Worm (Caenorhabditis elegans): Measurements from ENCODE around the gene ZC204.6.
A peak's percentile ranks its signal among the peaks of the same experiment; 100 is the strongest.
"Not testable (repeated sequence)": the region's sequence is repeated elsewhere in the genome, so short reads cannot be mapped to it uniquely, and the experiment has no call there.

The ZC204.6 gene

ce11 chrII:1670260-1670879, 25.7 kb upstream of the ZC204.6 start, which contains the start of gene nhx-6:
nhx-6 (plus strand) TSS chrII:1670829.
- TF ChIP-seq ama-1 (optimal IDR thresholded peaks at IDR 0.05) (no peak), tbx-11 (GFP tag; IDR thresholded peaks at IDR 0.05) (no peak), ceh-13 (GFP tag; optimal IDR thresholded peaks at IDR 0.05) (no peak), flt-1 (GFP tag; IDR thresholded peaks at IDR 0.05) (no peak), ceh-36 (tag; optimal IDR thresholded peaks at IDR 0.05) (no peak), aly-1 (tag; optimal IDR thresholded peaks at IDR 0.05) (no peak), scrt-1 (GFP tag; IDR thresholded peaks at IDR 0.05) (no peak), ets-7 (tag; optimal IDR thresholded peaks at IDR 0.05) (no peak), hnd-1 (tag; optimal IDR thresholded peaks at IDR 0.05) (no peak), B0310.2 (tag; optimal IDR thresholded peaks at IDR 0.05) (no peak), pes-1 (GFP tag; IDR thresholded peaks at IDR 0.05) (no peak), F13C5.2 (tag; optimal IDR thresholded peaks at IDR 0.05) (no peak), hmbx-1 (tag; optimal IDR thresholded peaks at IDR 0.05) (no peak), hmg-4 (GFP tag; optimal IDR thresholded peaks at IDR 0.05) (no peak), sea-1 (GFP tag; conservative IDR thresholded peaks at IDR 0.05) (no peak), tbx-37 (GFP tag; conservative IDR thresholded peaks at IDR 0.05) (no peak), tra-4 (tag; optimal IDR thresholded peaks at IDR 0.05) (no peak)

DNA sequence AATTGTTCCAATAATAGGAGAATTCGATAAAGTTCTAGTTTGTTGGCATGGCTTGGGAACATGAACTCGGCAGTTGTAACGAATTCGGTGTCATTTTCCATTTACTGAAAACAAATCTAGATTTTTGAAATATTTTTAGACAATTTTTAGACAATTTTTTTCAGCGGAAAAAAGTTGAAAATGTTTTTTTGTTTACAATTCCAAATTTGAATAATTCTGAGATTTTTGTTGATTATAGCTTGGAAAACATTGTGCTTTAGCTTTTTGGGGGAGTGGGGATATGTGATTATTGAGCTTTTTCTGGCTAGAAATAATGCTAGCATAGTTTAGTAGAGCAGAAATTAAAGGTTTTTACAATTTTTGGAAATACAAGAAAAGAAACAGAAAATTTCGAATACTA, 24.3 kb upstream of the ZC204.6 start, which contains the start of gene srw-97:
Gene srw-97 (minus strand): TSS at position 101 of the 400 bp plus-strand sequence.
- TF ChIP-seq tra-4 (tag; optimal IDR thresholded peaks at IDR 0.05) (no peak), scrt-1 (GFP tag; IDR thresholded peaks at IDR 0.05) (no peak), aly-1 (tag; optimal IDR thresholded peaks at IDR 0.05) (no peak), sea-1 (GFP tag; conservative IDR thresholded peaks at IDR 0.05) (no peak), ceh-36 (tag; optimal IDR thresholded peaks at IDR 0.05) (no peak), tbx-37 (GFP tag; conservative IDR thresholded peaks at IDR 0.05) (no peak), B0310.2 (tag; optimal IDR thresholded peaks at IDR 0.05) (no peak), ceh-13 (GFP tag; optimal IDR thresholded peaks at IDR 0.05) (no peak), pes-1 (GFP tag; IDR thresholded peaks at IDR 0.05) (no peak), hnd-1 (tag; optimal IDR thresholded peaks at IDR 0.05) (no peak), hmg-4 (GFP tag; optimal IDR thresholded peaks at IDR 0.05) (no peak), ama-1 (optimal IDR thresholded peaks at IDR 0.05) (no peak), F13C5.2 (tag; optimal IDR thresholded peaks at IDR 0.05) (no peak), tbx-11 (GFP tag; IDR thresholded peaks at IDR 0.05) (no peak), flt-1 (GFP tag; IDR thresholded peaks at IDR 0.05) (no peak), hmbx-1 (tag; optimal IDR thresholded peaks at IDR 0.05) (no peak)

DNA sequence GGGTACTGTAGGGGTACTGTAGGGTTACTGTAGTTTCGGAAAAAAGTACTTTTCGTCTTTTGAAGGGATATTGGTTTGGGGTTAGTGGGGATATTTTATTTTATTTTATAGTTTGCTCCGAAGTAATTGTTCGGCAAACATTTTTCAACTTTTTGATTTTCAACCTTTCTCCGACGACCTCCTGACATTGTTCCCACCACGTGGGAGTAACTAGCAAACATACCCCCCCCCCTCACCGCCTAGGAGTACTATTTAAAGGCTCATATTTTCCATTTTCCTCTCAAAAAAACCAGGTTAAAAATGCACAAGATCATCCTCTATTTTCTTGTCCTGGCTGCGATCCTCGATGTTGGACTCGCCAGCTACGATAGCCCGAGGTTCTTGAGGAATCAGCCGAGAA, 21.4 kb upstream of the ZC204.6 start, which contains the start of gene srlf-29:
Gene srlf-29 (plus strand): TSS at position 301 of the 400 bp plus-strand sequence.
- TF ChIP-seq tbx-37 (GFP tag; conservative IDR thresholded peaks at IDR 0.05) (no peak), tra-4 (tag; optimal IDR thresholded peaks at IDR 0.05) (no peak), ceh-36 (tag; optimal IDR thresholded peaks at IDR 0.05) (no peak), scrt-1 (GFP tag; IDR thresholded peaks at IDR 0.05) (no peak)

ce11 chrII:1663516-1663915, 18.9 kb upstream of the ZC204.6 start, which contains the start of gene duxl-1:
duxl-1 (plus strand) TSS chrII:1663699.
- TF ChIP-seq pes-1 (GFP tag; IDR thresholded peaks at IDR 0.05), result no peak
- TF ChIP-seq hmg-4 (GFP tag; optimal IDR thresholded peaks at IDR 0.05), result peak; percentile 16
- no peak for TF ChIP-seq tbx-11 (GFP tag; IDR thresholded peaks at IDR 0.05)
- no peak for TF ChIP-seq sea-1 (GFP tag; conservative IDR thresholded peaks at IDR 0.05)
- TF ChIP-seq scrt-1 (GFP tag; IDR thresholded peaks at IDR 0.05), result no peak
- TF ChIP-seq B0310.2 (tag; optimal IDR thresholded peaks at IDR 0.05), result no peak
- no peak for TF ChIP-seq tbx-37 (GFP tag; conservative IDR thresholded peaks at IDR 0.05)
- TF ChIP-seq ceh-13 (GFP tag; optimal IDR thresholded peaks at IDR 0.05), result no peak

DNA sequence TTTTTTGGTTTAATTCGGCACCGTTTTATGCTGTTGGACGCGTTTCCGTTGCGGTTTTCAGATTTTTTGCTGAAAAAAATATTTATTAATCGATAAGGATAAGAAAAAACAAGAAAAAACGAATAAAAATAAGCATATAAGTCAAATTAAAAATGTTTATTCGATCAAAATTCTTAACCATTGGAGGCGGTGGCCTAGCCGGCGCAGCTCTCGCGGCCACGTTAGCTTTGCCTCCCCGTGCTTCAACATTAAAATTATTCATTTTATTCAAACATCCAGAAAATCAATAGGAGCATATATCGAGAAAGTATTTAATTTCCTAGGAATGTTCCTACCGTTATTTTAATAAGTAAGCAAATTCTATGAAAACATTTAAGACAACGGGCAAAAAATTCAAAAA, 18.3 kb upstream of the ZC204.6 start, which contains the start of gene ZC204.14:
Gene ZC204.14 (minus strand): TSS at position 69 of the 400 bp plus-strand sequence.
- no peak for TF ChIP-seq scrt-1 (GFP tag; IDR thresholded peaks at IDR 0.05)

DNA sequence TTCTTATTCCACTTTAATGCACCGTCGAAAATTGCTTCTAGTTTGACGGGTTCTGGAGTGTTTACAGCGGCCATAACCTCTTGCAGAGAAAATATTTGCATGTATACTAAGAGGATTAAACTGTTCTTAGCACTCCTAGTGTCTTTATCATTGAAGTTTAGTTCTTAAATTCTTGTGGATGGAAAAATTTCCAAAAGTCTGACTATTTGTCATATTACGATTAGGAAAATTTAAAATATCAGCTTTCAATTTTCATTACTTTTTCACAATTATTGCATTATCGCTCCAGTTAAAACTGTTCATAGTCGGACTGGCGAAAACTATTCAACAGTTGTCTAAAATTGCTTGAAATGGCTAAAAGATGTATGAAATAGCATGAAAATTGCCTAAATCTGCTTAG, 16.3 kb upstream of the ZC204.6 start, which contains the start of gene ZC204.13:
Gene ZC204.13 (minus strand): TSS at position 101 of the 400 bp plus-strand sequence.
- TF ChIP-seq B0310.2 (tag; optimal IDR thresholded peaks at IDR 0.05); tra-4 (tag; optimal IDR thresholded peaks at IDR 0.05); scrt-1 (GFP tag; IDR thresholded peaks at IDR 0.05): not testable (repeated sequence)

DNA sequence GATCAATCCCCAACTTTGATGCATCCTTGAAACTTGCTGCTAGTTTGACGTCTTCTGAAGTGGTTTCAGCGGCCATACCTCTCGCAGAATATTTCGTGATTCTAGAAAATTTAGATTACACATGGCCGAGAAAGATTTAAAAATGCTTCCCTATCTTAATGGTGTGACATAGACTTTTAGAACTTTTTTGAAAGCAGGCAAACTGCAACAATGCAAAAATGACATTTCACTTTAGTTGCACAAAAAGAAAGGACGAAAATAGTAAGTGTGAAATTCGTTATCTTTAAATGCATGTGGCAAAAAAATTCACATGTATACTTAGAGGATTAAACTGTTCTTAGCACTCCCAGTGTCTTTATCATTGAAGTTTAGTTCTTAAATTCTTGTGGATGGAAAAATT, 12.6 kb upstream of the ZC204.6 start, which contains the start of gene ZC204.12:
Gene ZC204.12 (minus strand): TSS at position 101 of the 400 bp plus-strand sequence.
- TF ChIP-seq hnd-1 (tag; optimal IDR thresholded peaks at IDR 0.05) (no peak), F13C5.2 (tag; optimal IDR thresholded peaks at IDR 0.05) (no peak), hmg-4 (GFP tag; optimal IDR thresholded peaks at IDR 0.05) (no peak), hmbx-1 (tag; optimal IDR thresholded peaks at IDR 0.05) (no peak), tbx-37 (GFP tag; conservative IDR thresholded peaks at IDR 0.05) (no peak), ceh-13 (GFP tag; optimal IDR thresholded peaks at IDR 0.05) (no peak), pes-1 (GFP tag; IDR thresholded peaks at IDR 0.05) (no peak), flt-1 (GFP tag; IDR thresholded peaks at IDR 0.05) (no peak), sea-1 (GFP tag; conservative IDR thresholded peaks at IDR 0.05) (no peak), tra-4 (tag; optimal IDR thresholded peaks at IDR 0.05) (no peak), aly-1 (tag; optimal IDR thresholded peaks at IDR 0.05) (no peak), ama-1 (optimal IDR thresholded peaks at IDR 0.05) (no peak), B0310.2 (tag; optimal IDR thresholded peaks at IDR 0.05) (no peak), tbx-11 (GFP tag; IDR thresholded peaks at IDR 0.05) (no peak), ets-7 (tag; optimal IDR thresholded peaks at IDR 0.05) (no peak), ceh-36 (tag; optimal IDR thresholded peaks at IDR 0.05) (no peak)

ce11 chrII:1654917-1655316, 10.3 kb upstream of the ZC204.6 start, which contains the start of gene btb-12:
btb-12 (plus strand) TSS chrII:1655217.
- no peak for TF ChIP-seq tra-4 (tag; optimal IDR thresholded peaks at IDR 0.05)
- no peak for TF ChIP-seq ama-1 (optimal IDR thresholded peaks at IDR 0.05)
- no peak for TF ChIP-seq sea-1 (GFP tag; conservative IDR thresholded peaks at IDR 0.05)
